Fruit fly (Drosophila melanogaster) whole organism: ENCODE data around the gene ey.

Experiments
- CG8478 ChIP-seq: fragments of >200 bp; optimal IDR thresholded peaks from 2 replicates; lab custom pipeline; 2018; ENCODE audit warnings: inconsistent platforms
- usp ChIP-seq: fragments of >200 bp; optimal IDR thresholded peaks from 2 replicates; lab custom pipeline; 2017; ENCODE audit warnings: missing biosample characterization, missing genetic modification characterization, mixed read lengths

DNA sequence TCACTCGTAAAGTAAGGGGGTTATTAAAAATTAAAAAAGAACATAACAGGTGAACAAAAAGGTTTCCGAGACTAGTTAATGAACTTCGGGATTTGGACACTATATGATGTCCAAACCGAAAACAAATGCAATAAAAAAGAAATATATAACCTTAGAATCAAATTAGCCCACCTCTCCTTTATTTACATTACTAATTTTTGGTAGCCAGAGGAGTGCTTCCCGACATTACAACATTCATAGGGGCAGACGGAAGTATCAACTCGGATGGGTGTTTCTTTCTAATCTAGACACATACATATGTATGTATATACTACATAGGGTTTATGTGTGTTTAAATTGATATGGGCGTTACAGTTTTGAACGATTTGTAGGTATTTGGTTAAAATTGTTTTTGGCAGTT, 35.4 kb upstream of the ey start:
- TF ChIP-seq CG8478 (lab: Kevin White, UChicago) (no peak), usp (no peak)
